Fruit fly (Drosophila melanogaster) whole organism, embryonic: ENCODE results near the gene Mtpalpha.

Experiments used
- Bdp1 ChIP-seq: fragments of 200-800 bp; sonication (Bioruptor generic); optimal IDR thresholded peaks from 3 replicates; lab custom pipeline; 2016; ENCODE audit warnings: missing biosample characterization, missing genetic modification characterization
- CG10147 ChIP-seq: fragments of 200-800 bp; sonication (Bioruptor generic); optimal IDR thresholded peaks from 2 replicates; lab custom pipeline; 2019; ENCODE audit warnings: missing biosample characterization, mild to moderate bottlenecking, missing genetic modification characterization, moderate library complexity
- CG12219 ChIP-seq: fragments of 200-800 bp; sonication (Bioruptor generic); optimal IDR thresholded peaks from 3 replicates; lab custom pipeline; 2018; ENCODE audit warnings: missing biosample characterization, mild to moderate bottlenecking, missing genetic modification characterization
- CG13287 ChIP-seq: fragments of 200-800 bp; sonication (Bioruptor generic); IDR thresholded peaks from 2 replicates; pipeline ENCODE4 v1.3.6; 2022; ENCODE audit warnings: missing biosample characterization, missing genetic modification characterization; ENCODE audit not compliant: partially characterized antibody
- CG13296 ChIP-seq: fragments of 200-800 bp; sonication (Bioruptor generic); optimal IDR thresholded peaks from 3 replicates; lab custom pipeline; 2018; ENCODE audit warnings: missing biosample characterization, mild to moderate bottlenecking, missing genetic modification characterization
- CG16863 ChIP-seq: fragments of 200-800 bp; sonication (Bioruptor generic); optimal IDR thresholded peaks from 3 replicates; lab custom pipeline; 2016; ENCODE audit warnings: missing biosample characterization, missing genetic modification characterization
- CG17568 ChIP-seq: fragments of 200-800 bp; sonication (Bioruptor generic); optimal IDR thresholded peaks from 2 replicates; lab custom pipeline; 2018; ENCODE audit warnings: missing biosample characterization, mild to moderate bottlenecking, missing genetic modification characterization, moderate library complexity
- CG17612 ChIP-seq: fragments of 200-800 bp; sonication (Bioruptor generic); IDR thresholded peaks from 2 replicates; pipeline ENCODE4 v1.3.6; 2022; ENCODE audit warnings: missing biosample characterization, missing genetic modification characterization
- CG17912 ChIP-seq: fragments of 200-800 bp; sonication (Bioruptor generic); optimal IDR thresholded peaks from 2 replicates; lab custom pipeline; 2018; ENCODE audit warnings: missing biosample characterization, mild to moderate bottlenecking, missing genetic modification characterization
- CG18764 ChIP-seq: fragments of 200-800 bp; sonication (Bioruptor generic); optimal IDR thresholded peaks from 3 replicates; lab custom pipeline; 2016; ENCODE audit warnings: missing biosample characterization, missing genetic modification characterization
- CG2712 ChIP-seq: fragments of 200-800 bp; optimal IDR thresholded peaks from 3 replicates; lab custom pipeline; 2019; ENCODE audit warnings: missing biosample characterization, mild to moderate bottlenecking, missing genetic modification characterization, moderate library complexity
- CG3163 ChIP-seq: fragments of 200-800 bp; sonication (Bioruptor generic); optimal IDR thresholded peaks from 3 replicates; lab custom pipeline; 2016; ENCODE audit warnings: missing biosample characterization, missing genetic modification characterization
- CG4730 ChIP-seq: fragments of 200-800 bp; sonication (Bioruptor generic); IDR thresholded peaks from 2 replicates; pipeline ENCODE4 v1.3.6; 2022; ENCODE audit warnings: missing biosample characterization, missing genetic modification characterization
- CG6254 ChIP-seq: fragments of 200-800 bp; sonication (Bioruptor generic); optimal IDR thresholded peaks from 3 replicates; lab custom pipeline; 2017; ENCODE audit warnings: mild to moderate bottlenecking, missing biosample characterization, missing genetic modification reagents, missing genetic modification characterization
- D19B ChIP-seq: fragments of 200-800 bp; sonication (Bioruptor generic); optimal IDR thresholded peaks from 2 replicates; lab custom pipeline; 2017; ENCODE audit warnings: missing biosample characterization, mild to moderate bottlenecking, missing genetic modification characterization
- Dad ChIP-seq: fragments of 200-800 bp; sonication (Bioruptor generic); optimal IDR thresholded peaks from 3 replicates; lab custom pipeline; 2016; ENCODE audit warnings: missing biosample characterization, missing genetic modification characterization
- Dip3 ChIP-seq: fragments of 200-800 bp; sonication (Bioruptor generic); optimal IDR thresholded peaks from 3 replicates; lab custom pipeline; 2016; ENCODE audit warnings: missing biosample characterization, missing genetic modification characterization
- Fer3 ChIP-seq: fragments of 200-800 bp; sonication (Bioruptor generic); optimal IDR thresholded peaks from 2 replicates; lab custom pipeline; 2018; ENCODE audit warnings: missing biosample characterization, mild to moderate bottlenecking, missing genetic modification characterization, moderate library complexity
- Gug ChIP-seq: fragments of 200-800 bp; sonication (Bioruptor generic); IDR thresholded peaks from 4 replicates; pipeline ENCODE4 v1.3.6; 2022; ENCODE audit warnings: missing biosample characterization, missing genetic modification characterization
- H2.0 ChIP-seq: fragments of 200-800 bp; sonication (Bioruptor generic); IDR thresholded peaks from 2 replicates; pipeline ENCODE4 v1.3.6; 2022; ENCODE audit warnings: missing biosample characterization, missing genetic modification characterization
- HmgZ ChIP-seq: fragments of 200-800 bp; sonication (Bioruptor generic); optimal IDR thresholded peaks from 2 replicates; lab custom pipeline; 2018; ENCODE audit warnings: missing biosample characterization, mild to moderate bottlenecking, missing genetic modification characterization
- Mad ChIP-seq: fragments of 200-800 bp; sonication (Bioruptor generic); optimal IDR thresholded peaks from 2 replicates; lab custom pipeline; 2016; ENCODE audit warnings: missing biosample characterization, missing genetic modification characterization
- Meics ChIP-seq: fragments of 200-800 bp; sonication (Bioruptor generic); optimal IDR thresholded peaks from 2 replicates; lab custom pipeline; 2017; ENCODE audit warnings: missing biosample characterization, mild to moderate bottlenecking, missing genetic modification characterization
- NK7.1 ChIP-seq: fragments of 200-800 bp; sonication (Bioruptor generic); optimal IDR thresholded peaks from 3 replicates; lab custom pipeline; 2016; ENCODE audit warnings: missing biosample characterization, missing genetic modification characterization
- Taf1 ChIP-seq: fragments of 200-800 bp; sonication (Bioruptor generic); IDR thresholded peaks from 2 replicates; pipeline ENCODE4 v1.3.6; 2022; ENCODE audit warnings: missing biosample characterization, missing genetic modification characterization
- Tbp ChIP-seq: fragments of >200 bp; optimal IDR thresholded peaks from 2 replicates; lab custom pipeline; 2018; ENCODE audit warnings: missing biosample characterization, missing genetic modification characterization
- al ChIP-seq: fragments of 200-800 bp; sonication (Bioruptor generic); IDR thresholded peaks from 2 replicates; pipeline ENCODE4 v1.3.6; 2022; ENCODE audit warnings: missing biosample characterization, missing genetic modification characterization
- ase ChIP-seq: fragments of 200-800 bp; sonication (Bioruptor generic); IDR thresholded peaks from 3 replicates; pipeline ENCODE4 v1.3.6; 2022; ENCODE audit warnings: missing biosample characterization, missing genetic modification characterization
- crp ChIP-seq, 2 experiments: fragments of 200-800 bp; sonication (Bioruptor generic); optimal IDR thresholded peaks; 2 replicates in 1 of 2; 3 replicates in 1 of 2; lab custom pipeline; 2017; ENCODE audit warnings: missing biosample characterization in 2 of 2, missing genetic modification characterization in 2 of 2, mild to moderate bottlenecking in 1 of 2, moderate library complexity in 1 of 2
- cwo ChIP-seq: fragments of 200-800 bp; sonication (Bioruptor generic); optimal IDR thresholded peaks from 3 replicates; lab custom pipeline; 2017; ENCODE audit warnings: missing biosample characterization, missing genetic modification characterization, mild to moderate bottlenecking, moderate library complexity, missing genetic modification reagents
- dimm ChIP-seq: fragments of 200-800 bp; sonication (Bioruptor generic); IDR thresholded peaks from 2 replicates; pipeline ENCODE4 v1.3.6; 2022; ENCODE audit warnings: missing biosample characterization, missing genetic modification characterization
- eyg ChIP-seq: fragments of 200-800 bp; sonication (Bioruptor generic); optimal IDR thresholded peaks from 3 replicates; lab custom pipeline; 2016; ENCODE audit warnings: missing biosample characterization, missing genetic modification characterization
- ftz-f1 ChIP-seq: fragments of 200-800 bp; sonication (Bioruptor generic); optimal IDR thresholded peaks from 2 replicates; lab custom pipeline; 2016; ENCODE audit warnings: missing biosample characterization, missing genetic modification characterization
- fu2 ChIP-seq: fragments of 200-800 bp; sonication (Bioruptor generic); optimal IDR thresholded peaks from 2 replicates; lab custom pipeline; 2016; ENCODE audit warnings: missing biosample characterization, missing genetic modification characterization
- jigr1 ChIP-seq: fragments of 200-800 bp; sonication (Bioruptor generic); IDR thresholded peaks from 3 replicates; pipeline ENCODE4 v1.3.6; 2022; ENCODE audit warnings: missing biosample characterization, missing genetic modification characterization
- klu ChIP-seq: fragments of 200-800 bp; sonication (Bioruptor generic); IDR thresholded peaks from 2 replicates; pipeline ENCODE4 v1.3.6; 2022; ENCODE audit warnings: missing biosample characterization, missing genetic modification characterization
- lbe ChIP-seq: fragments of 200-800 bp; sonication (Bioruptor generic); optimal IDR thresholded peaks from 2 replicates; lab custom pipeline; 2016; ENCODE audit warnings: missing biosample characterization, mild to moderate bottlenecking, missing genetic modification characterization
- lmd ChIP-seq: fragments of 200-800 bp; sonication (Bioruptor generic); IDR thresholded peaks from 2 replicates; pipeline ENCODE4 v1.3.6; 2022; ENCODE audit warnings: missing biosample characterization, missing genetic modification characterization
- oc ChIP-seq: fragments of 200-800 bp; sonication (Bioruptor generic); optimal IDR thresholded peaks from 2 replicates; lab custom pipeline; 2018; ENCODE audit warnings: missing biosample characterization, mild to moderate bottlenecking, missing genetic modification characterization, moderate library complexity
- p53 ChIP-seq: fragments of 200-800 bp; sonication (Bioruptor generic); optimal IDR thresholded peaks from 2 replicates; lab custom pipeline; 2016; ENCODE audit warnings: missing biosample characterization, missing genetic modification characterization
- pb ChIP-seq: fragments of 200-800 bp; sonication (Bioruptor generic); optimal IDR thresholded peaks from 3 replicates; lab custom pipeline; 2016; ENCODE audit warnings: missing biosample characterization, missing genetic modification characterization
- phol ChIP-seq: fragments of 200-800 bp; sonication (Bioruptor generic); optimal IDR thresholded peaks from 3 replicates; lab custom pipeline; 2018; ENCODE audit warnings: missing biosample characterization, mild to moderate bottlenecking, missing genetic modification characterization, moderate library complexity
- psq ChIP-seq: fragments of 200-800 bp; sonication (Bioruptor generic); optimal IDR thresholded peaks from 2 replicates; lab custom pipeline; 2017; ENCODE audit warnings: missing biosample characterization, missing genetic modification characterization
- pum ChIP-seq: fragments of 200-800 bp; sonication (Bioruptor generic); optimal IDR thresholded peaks from 2 replicates; lab custom pipeline; 2016; ENCODE audit warnings: missing biosample characterization, missing genetic modification characterization
- row ChIP-seq: fragments of 200-800 bp; sonication (Bioruptor generic); IDR thresholded peaks from 3 replicates; pipeline ENCODE4 v1.3.6; 2022; ENCODE audit warnings: missing biosample characterization, missing genetic modification characterization
- sens-2 ChIP-seq: fragments of 200-800 bp; sonication (Bioruptor generic); IDR thresholded peaks from 2 replicates; pipeline ENCODE4 v1.3.6; 2022; ENCODE audit warnings: missing biosample characterization, missing genetic modification characterization
- seq ChIP-seq: fragments of 200-800 bp; sonication (Bioruptor generic); IDR thresholded peaks from 2 replicates; pipeline ENCODE4 v1.3.6; 2022; ENCODE audit warnings: missing biosample characterization, missing genetic modification characterization
- sim ChIP-seq: fragments of 200-800 bp; sonication (Bioruptor generic); IDR thresholded peaks from 2 replicates; pipeline ENCODE4 v1.3.6; 2022; ENCODE audit warnings: missing biosample characterization, missing genetic modification characterization
- tup ChIP-seq: fragments of 200-800 bp; sonication (Bioruptor generic); optimal IDR thresholded peaks from 2 replicates; lab custom pipeline; 2016; ENCODE audit warnings: missing biosample characterization, mild to moderate bottlenecking, missing genetic modification characterization, moderate library complexity
- twi ChIP-seq: fragments of 200-800 bp; optimal IDR thresholded peaks from 2 replicates; lab custom pipeline; 2019; ENCODE audit warnings: missing biosample characterization, mild to moderate bottlenecking, missing genetic modification characterization, moderate library complexity

The Mtpalpha gene

dm6 chr2L:9568360-9569088 is 8.0 kb downstream of the Mtpalpha start, which contains the start of gene brwl (continued):
- TF ChIP-seq Meics (GFP tag; lab: Kevin White, UChicago), result peak; percentile 99
- TF ChIP-seq sim (GFP tag; lab: Robert Waterston, UW), result peak; percentile 98
- peak; percentile 98 for TF ChIP-seq CG16863 (GFP tag; lab: Kevin White, UChicago)
- TF ChIP-seq phol (tag; lab: Kevin White, UChicago), result peak; percentile 99
- TF ChIP-seq Tbp (GFP tag; lab: Kevin White, UChicago), result no peak
- peak; percentile 99 for TF ChIP-seq HmgZ (tag; lab: Kevin White, UChicago)
- peak; percentile 95 for TF ChIP-seq eyg (GFP tag; lab: Kevin White, UChicago)
- TF ChIP-seq Gug (GFP tag; lab: Robert Waterston, UW), result peak; percentile 95
- TF ChIP-seq H2.0 (GFP tag; lab: Robert Waterston, UW), result peak; percentile 97
- TF ChIP-seq CG17568 (GFP tag; lab: Kevin White, UChicago), result peak; percentile 96
- peak; percentile 92 for TF ChIP-seq p53 (GFP tag; lab: Kevin White, UChicago)
- TF ChIP-seq oc (tag; lab: Kevin White, UChicago), result peak; percentile 98
- peak; percentile 98 for TF ChIP-seq cwo (GFP tag; lab: Kevin White, UChicago)
- peak; percentile 98 for TF ChIP-seq Dip3 (GFP tag; lab: Kevin White, UChicago)
- TF ChIP-seq CG17612 (GFP tag; lab: Robert Waterston, UW), result peak; percentile 96
- peak; percentile 51; the same call in 1 of the 2 replicates for TF ChIP-seq CG13287 (GFP tag; lab: Robert Waterston, UW)
- peak; percentile 93 for TF ChIP-seq psq
- TF ChIP-seq Mad, result peak; percentile 97
- TF ChIP-seq D19B (GFP tag; lab: Kevin White, UChicago), result peak; percentile 93
- peak; percentile 99 for TF ChIP-seq CG2712
- peak; percentile 98 for TF ChIP-seq CG10147 (GFP tag; lab: Kevin White, UChicago)
- TF ChIP-seq dimm, result peak; percentile 94
- TF ChIP-seq klu, result peak; percentile 97
- TF ChIP-seq Fer3 (tag; lab: Kevin White, UChicago), result peak; percentile 98
- peak; percentile 98 for TF ChIP-seq ase (GFP tag; lab: Robert Waterston, UW)
- TF ChIP-seq pb (GFP tag; lab: Kevin White, UChicago), result peak; percentile 95
- TF ChIP-seq ftz-f1 (GFP tag; lab: Kevin White, UChicago), result peak; percentile 92
- peak; percentile 98 for TF ChIP-seq seq
- TF ChIP-seq row (GFP tag; lab: Robert Waterston, UW), result peak; percentile 100
- TF ChIP-seq Taf1 (GFP tag; lab: Robert Waterston, UW), result peak; percentile 96
- TF ChIP-seq CG6254 (GFP tag; lab: Kevin White, UChicago), result peak; percentile 97
- TF ChIP-seq sens-2 (GFP tag; lab: Robert Waterston, UW), result peak; percentile 95
- peak; percentile 97 for TF ChIP-seq al (GFP tag; lab: Robert Waterston, UW)
- TF ChIP-seq jigr1 (GFP tag; lab: Robert Waterston, UW), result peak; percentile 98
- TF ChIP-seq twi (tag; lab: Kevin White, UChicago), result peak; percentile 96
- peak; percentile 98 for TF ChIP-seq CG12219 (GFP tag; lab: Kevin White, UChicago)
- peak; percentile 99 for TF ChIP-seq lmd (GFP tag; lab: Robert Waterston, UW)
- peak; percentile 98 for TF ChIP-seq CG4730
- peak; percentile 96 for TF ChIP-seq fu2 (GFP tag; lab: Kevin White, UChicago)
- TF ChIP-seq pum (GFP tag; lab: Kevin White, UChicago), result peak; percentile 98
- TF ChIP-seq Dad (GFP tag; lab: Kevin White, UChicago), result peak; percentile 97
- peak; percentile 83 for TF ChIP-seq CG17912
- peak; percentile 96 for TF ChIP-seq NK7.1 (GFP tag; lab: Kevin White, UChicago)
- peak; percentile 42 to 78 for TF ChIP-seq crp (GFP tag; optimal IDR thresholded peaks at IDR 0.05; lab: Kevin White, UChicago)
- peak; percentile 99 for TF ChIP-seq CG13296
- TF ChIP-seq CG18764 (GFP tag; lab: Kevin White, UChicago), result peak; percentile 98
- peak; percentile 87 for TF ChIP-seq CG3163 (GFP tag; lab: Kevin White, UChicago)
- TF ChIP-seq lbe (GFP tag; lab: Kevin White, UChicago), result peak; percentile 95
- TF ChIP-seq Bdp1 (GFP tag; lab: Kevin White, UChicago), result peak; percentile 94
- peak; percentile 98 for TF ChIP-seq tup (GFP tag; lab: Kevin White, UChicago)
